Fruit fly (Drosophila melanogaster) S2 (cell line): Measurements from ENCODE around the gene CG32040.

Experiments
- CG8478 ChIP-seq: fragments of >200 bp; optimal IDR thresholded peaks from 2 replicates; lab custom pipeline; 2018
- CTCF ChIP-seq, 2 experiments: fragments of >200 bp; optimal IDR thresholded peaks; 2 replicates each; lab custom pipeline; 2018

DNA sequence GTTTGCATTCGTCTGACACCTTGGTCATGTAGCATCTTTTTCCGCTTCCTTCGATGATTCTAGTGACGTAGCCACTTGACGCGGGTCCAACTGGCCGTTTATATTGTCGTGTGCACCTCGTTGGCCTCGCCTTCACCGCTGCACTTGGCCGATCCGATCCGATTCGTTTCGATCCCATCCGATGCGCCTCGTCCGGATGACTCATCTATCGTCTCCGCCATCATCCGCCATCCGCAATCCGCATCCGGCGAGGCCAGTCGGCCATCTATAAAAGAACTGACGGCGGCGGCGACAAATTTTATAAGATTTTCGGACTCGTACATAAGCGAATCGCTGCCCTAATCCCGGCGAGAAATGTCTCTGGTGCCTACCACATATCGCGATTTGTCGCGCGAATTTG, 21.3 kb downstream of the CG32040 start, which contains the start of gene CG4461:
- TF ChIP-seq CTCF (optimal IDR thresholded peaks at IDR 0.05; lab: Kevin White, UChicago) (no peak), CG8478 (no peak)
